Worm (Caenorhabditis elegans): Measurements from ENCODE around the gene C25H3.16.

DNA sequence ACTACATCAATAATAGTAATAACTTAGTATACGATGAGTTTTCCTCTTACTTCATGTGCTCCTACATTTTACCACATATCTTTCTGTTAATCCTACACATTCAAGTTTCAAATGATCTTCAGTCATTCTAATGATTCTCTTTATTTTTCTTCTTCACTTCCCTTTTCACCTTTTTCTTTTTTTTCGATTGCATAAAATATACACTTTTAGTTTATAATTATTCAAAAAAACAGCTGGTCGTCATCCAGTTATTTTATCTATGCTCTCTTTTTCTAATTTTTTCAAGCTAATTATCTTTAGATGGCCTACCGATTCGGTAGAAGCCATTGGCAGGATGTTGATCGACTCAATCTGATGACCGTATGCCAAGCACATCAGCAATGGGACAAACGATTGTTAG, 11.9 kb upstream of the C25H3.16 start, which contains the start of gene F59E12.1:
- no peak for TF ChIP-seq ama-1 (optimal IDR thresholded peaks at IDR 0.05)
- no peak for TF ChIP-seq scrt-1 (GFP tag; IDR thresholded peaks at IDR 0.05)
- TF ChIP-seq hmg-4 (GFP tag; optimal IDR thresholded peaks at IDR 0.05) = no peak
- no peak for TF ChIP-seq tra-4 (tag; optimal IDR thresholded peaks at IDR 0.05)
- no peak for TF ChIP-seq aly-1 (tag; optimal IDR thresholded peaks at IDR 0.05)
- TF ChIP-seq pes-1 (GFP tag; IDR thresholded peaks at IDR 0.05) = no peak
- TF ChIP-seq ceh-36 (tag; optimal IDR thresholded peaks at IDR 0.05) = no peak
- TF ChIP-seq sea-1 (GFP tag; conservative IDR thresholded peaks at IDR 0.05) = no peak
